Worm (Caenorhabditis elegans) whole organism, young adult: Measurements from ENCODE around the gene oac-38.

Source experiments
- C17E4.6 ChIP-seq: fragments of 200-800 bp; sonication (Bioruptor generic); IDR thresholded peaks from 2 replicates; pipeline ENCODE4 v1.3.6; 2022; ENCODE audit warnings: missing genetic modification reagents, missing genetic modification characterization, missing compliant biosample characterization
- K12H6.12 ChIP-seq: fragments of 200-800 bp; sonication (Bioruptor generic); optimal IDR thresholded peaks from 2 replicates; lab custom pipeline; 2018; ENCODE audit warnings: mild to moderate bottlenecking, missing genetic modification characterization, missing compliant biosample characterization
- T07F8.4 ChIP-seq: sonication (generic microtip); optimal IDR thresholded peaks from 2 replicates; lab custom pipeline; 2016; ENCODE audit warnings: mild to moderate bottlenecking, missing genetic modification characterization, moderate library complexity, missing compliant biosample characterization
- Y79H2A.3 ChIP-seq: fragments of 200-800 bp; sonication (Bioruptor generic); conservative IDR thresholded peaks from 2 replicates; pipeline ENCODE4 v1.3.6; 2022; ENCODE audit warnings: missing genetic modification reagents, missing genetic modification characterization, missing compliant biosample characterization
- Y95B8A.8 ChIP-seq: fragments of 200-800 bp; sonication (Bioruptor generic); IDR thresholded peaks from 2 replicates; pipeline ENCODE4 v1.3.6; 2022; ENCODE audit warnings: missing genetic modification reagents, missing genetic modification characterization, missing compliant biosample characterization
- ZK185.1 ChIP-seq: sonication (generic microtip); optimal IDR thresholded peaks from 2 replicates; lab custom pipeline; 2016; ENCODE audit warnings: mild to moderate bottlenecking, missing genetic modification characterization, missing compliant biosample characterization; ENCODE audit not compliant: poor library complexity, severe bottlenecking
- akir-1 ChIP-seq: fragments of 200-800 bp; sonication (Bioruptor generic); optimal IDR thresholded peaks from 2 replicates; lab custom pipeline; 2018; ENCODE audit warnings: mild to moderate bottlenecking, missing genetic modification characterization, moderate library complexity, missing compliant biosample characterization
- attf-5 ChIP-seq: fragments of 200-800 bp; sonication (Bioruptor generic); optimal IDR thresholded peaks from 2 replicates; lab custom pipeline; 2018; ENCODE audit warnings: mild to moderate bottlenecking, missing genetic modification characterization, missing compliant biosample characterization
- attf-6 ChIP-seq: fragments of 200-800 bp; sonication (Bioruptor generic); IDR thresholded peaks from 2 replicates; pipeline ENCODE4 v1.3.6; 2022; ENCODE audit warnings: missing genetic modification reagents, missing genetic modification characterization, missing compliant biosample characterization
- ccch-3 ChIP-seq: fragments of 200-800 bp; sonication (Bioruptor generic); optimal IDR thresholded peaks from 2 replicates; lab custom pipeline; 2018; ENCODE audit warnings: mild to moderate bottlenecking, missing genetic modification characterization, missing compliant biosample characterization
- cebp-2 ChIP-seq: fragments of 200-800 bp; sonication (Bioruptor generic); IDR thresholded peaks from 2 replicates; pipeline ENCODE4 v1.3.6; 2022; ENCODE audit warnings: missing genetic modification characterization, missing compliant biosample characterization
- ceh-100 ChIP-seq: fragments of 200-800 bp; sonication (Bioruptor generic); IDR thresholded peaks from 2 replicates; pipeline ENCODE4 v1.3.6; 2022; ENCODE audit warnings: missing genetic modification reagents, missing genetic modification characterization, missing compliant biosample characterization
- ceh-40 ChIP-seq: fragments of 200-800 bp; sonication (Bioruptor generic); IDR thresholded peaks from 2 replicates; pipeline ENCODE4 v1.3.6; 2022; ENCODE audit warnings: missing genetic modification characterization, missing compliant biosample characterization
- ceh-58 ChIP-seq: fragments of 200-800 bp; sonication (Bioruptor generic); IDR thresholded peaks from 2 replicates; pipeline ENCODE4 v1.3.6; 2022; ENCODE audit warnings: missing genetic modification characterization, missing compliant biosample characterization
- chd-7 ChIP-seq: sonication (generic microtip); optimal IDR thresholded peaks from 2 replicates; lab custom pipeline; 2016; ENCODE audit warnings: mild to moderate bottlenecking, missing genetic modification characterization, moderate library complexity, missing compliant biosample characterization
- die-1 ChIP-seq: sonication (generic microtip); optimal IDR thresholded peaks from 2 replicates; lab custom pipeline; 2016; ENCODE audit warnings: missing genotype, mild to moderate bottlenecking, missing genetic modification characterization, missing compliant biosample characterization
- dpff-1 ChIP-seq: sonication (generic microtip); optimal IDR thresholded peaks from 2 replicates; lab custom pipeline; 2017; ENCODE audit warnings: mild to moderate bottlenecking, missing genetic modification characterization, missing compliant biosample characterization
- egl-18 ChIP-seq: fragments of 200-800 bp; sonication (Bioruptor generic); IDR thresholded peaks from 2 replicates; pipeline ENCODE4 v1.3.6; 2022; ENCODE audit warnings: missing genetic modification reagents, missing genetic modification characterization, missing compliant biosample characterization
- hlh-12 ChIP-seq: sonication (generic microtip); optimal IDR thresholded peaks from 2 replicates; lab custom pipeline; 2016; ENCODE audit warnings: missing genetic modification characterization, missing compliant biosample characterization
- hmg-1.2 ChIP-seq: fragments of 200-800 bp; sonication (Bioruptor generic); IDR thresholded peaks from 2 replicates; pipeline ENCODE4 v1.3.6; 2022; ENCODE audit warnings: missing genetic modification reagents, missing genetic modification characterization, missing compliant biosample characterization
- lin-26 ChIP-seq: fragments of 200-800 bp; sonication (Bioruptor generic); IDR thresholded peaks from 2 replicates; pipeline ENCODE4 v1.3.6; 2022; ENCODE audit warnings: missing genetic modification reagents, missing genetic modification characterization, missing compliant biosample characterization
- lin-40 ChIP-seq: sonication (generic microtip); optimal IDR thresholded peaks from 2 replicates; lab custom pipeline; 2016; ENCODE audit warnings: missing genetic modification characterization, mild to moderate bottlenecking, missing compliant biosample characterization, missing genotype, missing genetic modification reagents
- lin-54 ChIP-seq: fragments of 200-800 bp; sonication (Bioruptor generic); optimal IDR thresholded peaks from 2 replicates; lab custom pipeline; 2018; ENCODE audit warnings: mild to moderate bottlenecking, missing genetic modification characterization, missing compliant biosample characterization
- lsy-27 ChIP-seq: sonication (generic microtip); optimal IDR thresholded peaks from 2 replicates; lab custom pipeline; 2017; ENCODE audit warnings: missing genetic modification characterization, mild to moderate bottlenecking, missing compliant biosample characterization, antibody characterized with exemption, missing genotype, borderline replicate concordance; ENCODE audit not compliant: insufficient read depth
- madf-8 ChIP-seq: fragments of 200-800 bp; sonication (Bioruptor generic); conservative IDR thresholded peaks from 2 replicates; pipeline ENCODE4 v1.3.6; 2022; ENCODE audit warnings: missing genetic modification reagents, missing genetic modification characterization, missing compliant biosample characterization
- nhr-179 ChIP-seq: sonication (generic microtip); optimal IDR thresholded peaks from 2 replicates; lab custom pipeline; 2016; ENCODE audit warnings: mild to moderate bottlenecking, missing genetic modification characterization, missing compliant biosample characterization
- nhr-90 ChIP-seq: sonication (generic microtip); optimal IDR thresholded peaks from 2 replicates; lab custom pipeline; 2016; ENCODE audit warnings: missing genotype, mild to moderate bottlenecking, missing genetic modification characterization, missing compliant biosample characterization
- rec-8 ChIP-seq, 2 experiments: sonication (generic microtip); optimal IDR thresholded peaks; 2 replicates each; lab custom pipeline; 2016; ENCODE audit warnings: mild to moderate bottlenecking in 2 of 2, missing genetic modification characterization in 2 of 2, missing genetic modification reagents in 2 of 2, missing genotype in 2 of 2, missing biosample characterization in 1 of 2, missing compliant biosample characterization in 1 of 2, moderate library complexity in 1 of 2
- snpc-4 ChIP-seq, 5 experiments: fragments of 150-350 bp in 1 of 5; sonication (generic microtip) in 4 of 5; optimal IDR thresholded peaks; 2 replicates each; lab custom pipeline; 2014 to 2018; ENCODE audit warnings: missing genetic modification characterization in 5 of 5, missing biosample characterization in 3 of 5, antibody characterized with exemption in 2 of 5, mild to moderate bottlenecking in 2 of 5, missing compliant biosample characterization in 2 of 5, missing genotype in 2 of 5, moderate library complexity in 2 of 5, missing genetic modification reagents in 1 of 5
- somi-1 ChIP-seq: fragments of 200-800 bp; sonication (Bioruptor generic); optimal IDR thresholded peaks from 2 replicates; lab custom pipeline; 2018; ENCODE audit warnings: mild to moderate bottlenecking, missing genetic modification characterization, missing compliant biosample characterization
- tbx-9 ChIP-seq: sonication (generic microtip); optimal IDR thresholded peaks from 2 replicates; lab custom pipeline; 2016; ENCODE audit warnings: borderline replicate concordance, missing genetic modification characterization, inconsistent platforms, missing compliant biosample characterization
- unc-62 ChIP-seq: fragments of 150-350 bp; optimal IDR thresholded peaks from 2 replicates; lab custom pipeline; 2014; ENCODE audit warnings: missing biosample characterization, missing genetic modification reagents, missing genetic modification characterization
- ztf-6 ChIP-seq: fragments of 200-800 bp; sonication (Bioruptor generic); IDR thresholded peaks from 2 replicates; pipeline ENCODE4 v1.3.6; 2022; ENCODE audit warnings: missing genetic modification reagents, missing genetic modification characterization, missing compliant biosample characterization

The oac-38 gene

ce11 chrIV:14143042-14143441 is 10.1 kb downstream of the oac-38 start:
- TF ChIP-seq cebp-2 (GFP tag; lab: Robert Waterston, UW) (no peak), snpc-4 (GFP tag; optimal IDR thresholded peaks at IDR 0.05; lab: Kevin White, UChicago) (peak; percentile 2), snpc-4 (tag; optimal IDR thresholded peaks at IDR 0.05; lab: Kevin White, UChicago) (peak in 3 of 4 experiments; percentile 26 to 29 (median 27)), somi-1 (no peak), attf-6 (peak; percentile 74; the same call in 1 of the 2 replicates), chd-7 (no peak)
- TF ChIP-seq, all 124 proteins: peak for 2

- TF ChIP-seq ceh-100 (GFP tag; lab: Robert Waterston, UW) (no peak), K12H6.12 (tag; lab: Kevin White, UChicago) (no peak), die-1 (tag; lab: Kevin White, UChicago) (no peak), hlh-12 (tag; lab: Kevin White, UChicago) (no peak)
- TF ChIP-seq, all 124 proteins: peak for 0
Observed at ce11 chrIV:14137063-14137462, 16.1 kb downstream of the oac-38 start, which contains the start of gene srz-31. TSS of gene srz-31 (plus strand) at chrIV:14137363.

- TF ChIP-seq unc-62 (GFP tag; lab: Kevin White, UChicago): no peak
- no peak for TF ChIP-seq nhr-179
- no peak for TF ChIP-seq ccch-3 (GFP tag; lab: Kevin White, UChicago)
- TF ChIP-seq, all 124 proteins: peak for 0
Observed at ce11 chrIV:14133400-14133799, 19.8 kb downstream of the oac-38 start.

- TF ChIP-seq rec-8 (tag; optimal IDR thresholded peaks at IDR 0.05; lab: Kevin White, UChicago) (no peak), egl-18 (no peak), snpc-4 (GFP tag; optimal IDR thresholded peaks at IDR 0.05; lab: Kevin White, UChicago) (no peak), snpc-4 (tag; optimal IDR thresholded peaks at IDR 0.05; lab: Kevin White, UChicago) (peak in 1 of 4 experiments; percentile 10), lin-54 (GFP tag; lab: Kevin White, UChicago) (no peak)
Observed at ce11 chrIV:14131770-14132169, 21.4 kb downstream of the oac-38 start, which contains the start of gene srz-59. TSS of gene srz-59 (plus strand) at chrIV:14132070.

- no peak for TF ChIP-seq ztf-6 (GFP tag; lab: Robert Waterston, UW)
- no peak for TF ChIP-seq ceh-58 (GFP tag; lab: Robert Waterston, UW)
Observed at ce11 chrIV:14129091-14129490, 24.1 kb downstream of the oac-38 start, which contains the start of gene srz-42. TSS of gene srz-42 (plus strand) at chrIV:14129391.

ce11 chrIV:14127805-14128610 is 25.2 kb downstream of the oac-38 start, which contains the start of gene H12I19.115:
TSS of gene H12I19.115 (minus strand) at chrIV:14127855.
- TF ChIP-seq Y95B8A.8 (GFP tag; lab: Robert Waterston, UW): no peak
- TF ChIP-seq T07F8.4: no peak

- no peak for TF ChIP-seq hmg-1.2 (GFP tag; lab: Robert Waterston, UW)
Observed at ce11 chrIV:14123956-14124355, 29.2 kb downstream of the oac-38 start, which contains the start of gene nkcc-1. TSS of gene nkcc-1 (minus strand) at chrIV:14124056.

- no peak for TF ChIP-seq lin-40 (tag; lab: Kevin White, UChicago)
- no peak for TF ChIP-seq akir-1 (GFP tag; lab: Kevin White, UChicago)
- TF ChIP-seq ZK185.1 (tag; lab: Kevin White, UChicago): no peak
- no peak for TF ChIP-seq ceh-40 (GFP tag; lab: Robert Waterston, UW)
- TF ChIP-seq Y79H2A.3: no peak
- TF ChIP-seq C17E4.6: no peak
- TF ChIP-seq attf-5 (GFP tag; lab: Kevin White, UChicago): no peak
- TF ChIP-seq hlh-12 (tag; lab: Kevin White, UChicago): no peak
- no peak for TF ChIP-seq dpff-1 (tag; lab: Kevin White, UChicago)
- no peak for TF ChIP-seq nhr-90 (tag; lab: Kevin White, UChicago)
- no peak for TF ChIP-seq madf-8
- TF ChIP-seq hmg-1.2 (GFP tag; lab: Robert Waterston, UW): no peak
- TF ChIP-seq T07F8.4: no peak
- TF ChIP-seq lin-26 (GFP tag; lab: Robert Waterston, UW): no peak
- no peak for TF ChIP-seq lsy-27 (tag; lab: Kevin White, UChicago)
- TF ChIP-seq tbx-9 (tag; lab: Kevin White, UChicago): no peak
Observed at ce11 chrIV:14119327-14119726, 33.8 kb downstream of the oac-38 start.
